Fruit fly (Drosophila melanogaster) whole organism, embryonic: Measurements from ENCODE around the gene Ir68b.

Experiments used
- CG11723 ChIP-seq: fragments of 200-800 bp; sonication (Bioruptor generic); optimal IDR thresholded peaks from 2 replicates; lab custom pipeline; 2017; ENCODE audit warnings: missing biosample characterization, mild to moderate bottlenecking, missing genetic modification characterization
- CG15514 ChIP-seq: fragments of 200-800 bp; sonication (Bioruptor generic); optimal IDR thresholded peaks from 3 replicates; lab custom pipeline; 2017; ENCODE audit warnings: missing biosample characterization, missing genetic modification characterization, mild to moderate bottlenecking, moderate library complexity, missing genetic modification reagents
- CG2202 ChIP-seq: fragments of 200-800 bp; sonication (Bioruptor generic); optimal IDR thresholded peaks from 2 replicates; lab custom pipeline; 2018; ENCODE audit warnings: missing biosample characterization, mild to moderate bottlenecking, missing genetic modification characterization
- CG7357 ChIP-seq: fragments of 200-800 bp; sonication (Bioruptor generic); IDR thresholded peaks from 3 replicates; pipeline ENCODE4 v1.3.6; 2022; ENCODE audit warnings: missing biosample characterization, missing genetic modification characterization
- CG7963 ChIP-seq: fragments of 200-800 bp; sonication (Bioruptor generic); IDR thresholded peaks from 3 replicates; pipeline ENCODE4 v1.3.6; 2022; ENCODE audit warnings: missing biosample characterization, missing genetic modification characterization; ENCODE audit not compliant: partially characterized antibody
- HLH4C ChIP-seq: fragments of 200-800 bp; sonication (Bioruptor generic); IDR thresholded peaks from 3 replicates; pipeline ENCODE4 v1.3.6; 2022; ENCODE audit warnings: missing biosample characterization, missing genetic modification characterization; ENCODE audit not compliant: partially characterized antibody
- Mad ChIP-seq: fragments of 200-800 bp; sonication (Bioruptor generic); optimal IDR thresholded peaks from 2 replicates; lab custom pipeline; 2016; ENCODE audit warnings: missing biosample characterization, missing genetic modification characterization
- fru ChIP-seq: fragments of >200 bp; optimal IDR thresholded peaks from 2 replicates; lab custom pipeline; 2017
- ham ChIP-seq: fragments of 200-800 bp; sonication (Bioruptor generic); IDR thresholded peaks from 2 replicates; pipeline ENCODE4 v1.3.6; 2022; ENCODE audit warnings: missing biosample characterization, missing genetic modification characterization

dm6 chr3L:12082521-12082841 lies 44.7 kb downstream of the Ir68b start:
- no peak for TF ChIP-seq Mad (GFP tag; lab: Kevin White, UChicago)
- no peak for TF ChIP-seq HLH4C (GFP tag; lab: Robert Waterston, UW)
- no peak for TF ChIP-seq ham
- TF ChIP-seq CG2202 = no peak
- no peak for TF ChIP-seq fru (lab: Kevin White, UChicago)
- TF ChIP-seq CG7963 (GFP tag; lab: Robert Waterston, UW) = no peak
- TF ChIP-seq CG11723 (GFP tag; lab: Kevin White, UChicago) = no peak
- no peak for TF ChIP-seq CG15514 (GFP tag; lab: Kevin White, UChicago)
- TF ChIP-seq CG7357 = no peak
